Worm (Caenorhabditis elegans) whole organism, early embryonic: ENCODE results near the gene W05E10.2.

Experiments used
- ama-1 ChIP-seq: fragments of 150-350 bp; optimal IDR thresholded peaks from 2 replicates; lab custom pipeline; 2014
- hmbx-1 ChIP-seq: sonication (generic microtip); optimal IDR thresholded peaks from 2 replicates; lab custom pipeline; 2016; ENCODE audit warnings: mild to moderate bottlenecking, missing genetic modification characterization, missing compliant biosample characterization
- hmg-4 ChIP-seq: fragments of 200-800 bp; sonication (Bioruptor generic); optimal IDR thresholded peaks from 2 replicates; lab custom pipeline; 2018; ENCODE audit warnings: mild to moderate bottlenecking, missing genetic modification characterization, missing compliant biosample characterization
- scrt-1 ChIP-seq: fragments of 200-800 bp; sonication (Bioruptor generic); IDR thresholded peaks from 2 replicates; pipeline ENCODE4 v1.3.6; 2022; ENCODE audit warnings: missing genetic modification characterization, missing compliant biosample characterization
- tbx-11 ChIP-seq: fragments of 200-800 bp; sonication (Bioruptor generic); IDR thresholded peaks from 2 replicates; pipeline ENCODE4 v1.3.6; 2022; ENCODE audit warnings: missing genetic modification characterization, missing compliant biosample characterization
- tra-4 ChIP-seq: sonication (generic microtip); optimal IDR thresholded peaks from 2 replicates; lab custom pipeline; 2017; ENCODE audit warnings: missing genetic modification characterization, missing compliant biosample characterization

DNA sequence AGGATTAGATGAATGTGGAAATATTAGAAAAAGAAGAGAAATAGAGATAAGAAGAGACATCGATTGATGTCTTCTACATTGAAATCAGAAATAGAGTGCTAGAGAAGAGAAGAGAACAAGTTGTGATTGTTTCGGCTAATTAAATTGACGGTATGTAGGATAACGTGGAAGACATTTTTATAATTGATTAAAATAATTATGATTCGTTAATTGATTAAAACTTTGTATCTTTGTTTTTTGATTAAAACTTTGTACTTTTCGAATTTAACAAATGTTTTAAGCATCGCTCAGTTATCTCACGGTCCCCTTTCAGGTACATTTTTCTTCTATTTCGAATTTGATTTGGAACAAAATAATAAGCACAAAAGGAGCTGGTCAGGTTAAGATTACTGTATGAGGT is 14.5 kb upstream of the W05E10.2 start, which contains the start of gene lgc-44:
- no peak for TF ChIP-seq tra-4 (tag; lab: Kevin White, UChicago)
- TF ChIP-seq ama-1 (lab: Kevin White, UChicago): no peak
- no peak for TF ChIP-seq hmbx-1
- no peak for TF ChIP-seq hmg-4 (GFP tag; lab: Kevin White, UChicago)
- TF ChIP-seq tbx-11 (GFP tag; lab: Robert Waterston, UW): no peak
- no peak for TF ChIP-seq scrt-1
